Worm (Caenorhabditis elegans): ENCODE results near the gene ZK377.15.

ce11 chrX:3500903-3501302, 35.2 kb upstream of the ZK377.15 start:
- TF ChIP-seq nfya-1 (tag; optimal IDR thresholded peaks at IDR 0.05; ENCODE audit: insufficient read depth) (no peak), ztf-4 (tag; optimal IDR thresholded peaks at IDR 0.05) (no peak), zag-1 (tag; optimal IDR thresholded peaks at IDR 0.05) (no peak), mdl-1 (tag; optimal IDR thresholded peaks at IDR 0.05) (no peak), mml-1 (tag; optimal IDR thresholded peaks at IDR 0.05) (no peak), elt-3 (tag; optimal IDR thresholded peaks at IDR 0.05) (no peak), unc-39 (tag; optimal IDR thresholded peaks at IDR 0.05) (no peak)
